Fruit fly (Drosophila melanogaster): ENCODE measurements around the gene CG42748.
A peak's percentile ranks its signal among the peaks of the same experiment; 100 is the strongest.

Gene CG42748

DNA sequence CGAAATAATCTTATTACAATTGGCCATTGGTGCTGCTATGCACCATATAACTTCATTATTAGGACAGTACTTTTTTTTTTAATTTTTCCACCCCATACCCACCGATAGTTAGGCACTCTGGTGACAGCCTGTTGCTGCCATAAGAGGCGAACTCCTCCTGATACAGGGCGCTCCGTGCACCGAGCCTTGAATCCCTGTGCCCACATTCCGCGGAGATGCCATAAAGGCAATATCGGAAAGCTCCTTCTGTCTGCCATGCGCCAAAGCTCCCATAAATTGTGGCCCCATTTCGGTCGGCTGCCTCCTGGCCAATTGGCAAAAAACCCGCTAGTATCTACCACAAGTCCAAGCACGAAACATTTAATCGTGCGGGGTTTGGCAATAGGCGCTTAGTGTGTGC lies 22.2 kb downstream of the CG42748 start:
- TF ChIP-seq CG10631 (GFP tag; optimal IDR thresholded peaks at IDR 0.05) (no peak), CG11762 (GFP tag; optimal IDR thresholded peaks at IDR 0.05; ENCODE audit: insufficient read depth) (no peak), esn (GFP tag; optimal IDR thresholded peaks at IDR 0.05) (no peak), CG3919 (GFP tag; optimal IDR thresholded peaks at IDR 0.05) (no peak), Lpt (GFP tag; optimal IDR thresholded peaks at IDR 0.05) (no peak), svp (GFP tag) (no peak), CG7368 (GFP tag; optimal IDR thresholded peaks at IDR 0.05) (no peak), CG8632 (GFP tag; optimal IDR thresholded peaks at IDR 0.05) (no peak), Hr4 (GFP tag; optimal IDR thresholded peaks at IDR 0.05) (no peak), CG9139 (GFP tag; optimal IDR thresholded peaks at IDR 0.05) (no peak), CG15336 (GFP tag; IDR thresholded peaks at IDR 0.05) (no peak), Smox (GFP tag; optimal IDR thresholded peaks at IDR 0.05) (no peak), CG32006 (GFP tag; optimal IDR thresholded peaks at IDR 0.05) (no peak), CG6808 (GFP tag; optimal IDR thresholded peaks at IDR 0.05) (no peak), Gug (GFP tag; IDR thresholded peaks at IDR 0.05) (no peak), fd59A (GFP tag; optimal IDR thresholded peaks at IDR 0.05) (no peak), Sox102F (GFP tag; optimal IDR thresholded peaks at IDR 0.05) (no peak)

dm6 chr2L:22159800-22160199 lies 28.8 kb downstream of the CG42748 start:
- no peak for TF ChIP-seq CG11294 (GFP tag; IDR thresholded peaks at IDR 0.05)

DNA sequence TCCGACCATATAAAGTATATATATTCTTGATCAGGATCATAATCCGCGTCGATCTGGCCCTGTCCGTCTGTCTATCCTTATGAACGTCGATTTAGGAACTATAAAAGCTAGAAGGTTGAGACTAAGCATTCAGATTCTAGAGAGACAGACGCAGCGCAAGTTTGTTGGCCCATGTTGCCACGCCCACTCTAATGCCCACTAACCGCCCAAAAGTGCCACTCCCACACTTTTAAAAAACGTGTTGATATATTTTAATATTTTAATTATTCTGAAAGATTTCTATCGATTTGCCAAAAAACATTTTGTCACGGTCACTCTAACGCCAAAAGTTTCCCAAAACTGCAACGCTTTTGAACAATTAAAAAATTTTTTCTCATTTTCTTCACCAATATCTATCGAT lies 32.3 kb downstream of the CG42748 start:
- TF ChIP-seq CG10669 (GFP tag; optimal IDR thresholded peaks at IDR 0.05): no peak
- TF ChIP-seq fkh (GFP tag; optimal IDR thresholded peaks at IDR 0.05): no peak
- TF ChIP-seq CG11294 (GFP tag; IDR thresholded peaks at IDR 0.05): no peak
- no peak for TF ChIP-seq Hr4 (GFP tag; optimal IDR thresholded peaks at IDR 0.05)
- no peak for TF ChIP-seq Blimp-1 (GFP tag; optimal IDR thresholded peaks at IDR 0.05)
- no peak for TF ChIP-seq CG16779 (tag; optimal IDR thresholded peaks at IDR 0.05)
- TF ChIP-seq dac (GFP tag; optimal IDR thresholded peaks at IDR 0.05): no peak
- no peak for TF ChIP-seq CG3919 (GFP tag; optimal IDR thresholded peaks at IDR 0.05)
- TF ChIP-seq CG32006 (GFP tag; optimal IDR thresholded peaks at IDR 0.05): no peak
- no peak for TF ChIP-seq CG8119 (GFP tag; IDR thresholded peaks at IDR 0.05)
- no peak for TF ChIP-seq CG31627 (GFP tag; optimal IDR thresholded peaks at IDR 0.05)
- no peak for TF ChIP-seq Met (GFP tag; optimal IDR thresholded peaks at IDR 0.05)
- no peak for TF ChIP-seq Gug (GFP tag; IDR thresholded peaks at IDR 0.05)
- no peak for TF ChIP-seq CG6276 (GFP tag; optimal IDR thresholded peaks at IDR 0.05)
- TF ChIP-seq CG15336 (GFP tag; IDR thresholded peaks at IDR 0.05): no peak
- no peak for TF ChIP-seq CG9139 (GFP tag; optimal IDR thresholded peaks at IDR 0.05)

DNA sequence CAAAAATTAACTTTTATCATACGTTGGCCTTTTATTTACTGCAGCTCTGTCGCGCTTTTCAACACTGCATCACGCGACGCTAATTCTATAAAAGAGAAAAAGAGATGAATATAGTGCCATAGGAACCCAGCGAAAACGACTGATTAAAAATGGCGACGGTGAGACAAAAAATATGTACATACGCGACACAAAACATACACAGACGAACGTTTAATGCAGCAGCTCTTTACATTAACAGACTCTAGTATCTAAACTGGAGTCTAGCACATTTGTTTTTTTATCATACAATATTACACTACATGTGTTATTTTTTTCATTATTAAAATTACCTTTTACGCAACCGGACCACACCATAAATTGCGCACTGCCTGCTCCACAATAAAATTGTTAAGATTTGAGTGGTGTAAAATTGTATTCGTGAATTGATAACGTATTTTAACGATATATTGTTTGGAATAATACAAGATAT lies 37.6 kb downstream of the CG42748 start:
- TF ChIP-seq Sox102F (GFP tag; optimal IDR thresholded peaks at IDR 0.05): peak; percentile 50
- no peak for TF ChIP-seq achi (GFP tag; optimal IDR thresholded peaks at IDR 0.05)
- TF ChIP-seq CG15336 (GFP tag; IDR thresholded peaks at IDR 0.05): no peak
- TF ChIP-seq esn (GFP tag; optimal IDR thresholded peaks at IDR 0.05): peak; percentile 49
- TF ChIP-seq eg (GFP tag; IDR thresholded peaks at IDR 0.05): no peak
- TF ChIP-seq Sox15 (GFP tag; optimal IDR thresholded peaks at IDR 0.05): no peak
- peak; percentile 12 for TF ChIP-seq Eip93F (GFP tag; optimal IDR thresholded peaks at IDR 0.05)
- TF ChIP-seq Eip75B (GFP tag; optimal IDR thresholded peaks at IDR 0.05): no peak
- peak; percentile 3 for TF ChIP-seq Hr4 (GFP tag; optimal IDR thresholded peaks at IDR 0.05)
- no peak for TF ChIP-seq CG4318 (GFP tag; optimal IDR thresholded peaks at IDR 0.05)
- no peak for TF ChIP-seq vri (GFP tag; optimal IDR thresholded peaks at IDR 0.05)
- TF ChIP-seq svp (GFP tag): no peak
- no peak for TF ChIP-seq Hr39 (GFP tag; optimal IDR thresholded peaks at IDR 0.05)
- no peak for TF ChIP-seq CG11294 (GFP tag; IDR thresholded peaks at IDR 0.05)
- no peak for TF ChIP-seq CG8119 (GFP tag; IDR thresholded peaks at IDR 0.05)
- peak; percentile 30 for TF ChIP-seq Met (GFP tag; optimal IDR thresholded peaks at IDR 0.05)
- no peak for TF ChIP-seq Lpt (GFP tag; optimal IDR thresholded peaks at IDR 0.05)
- peak; percentile 0 for TF ChIP-seq CG3032 (tag; optimal IDR thresholded peaks at IDR 0.05)
- peak; percentile 7 for TF ChIP-seq Blimp-1 (GFP tag; optimal IDR thresholded peaks at IDR 0.05)
- no peak for TF ChIP-seq CG8319 (GFP tag; optimal IDR thresholded peaks at IDR 0.05)
- peak; percentile 19 for TF ChIP-seq CG6792 (GFP tag; optimal IDR thresholded peaks at IDR 0.05)
- TF ChIP-seq fkh (GFP tag; optimal IDR thresholded peaks at IDR 0.05): no peak
- peak; percentile 40 for TF ChIP-seq topi (GFP tag; optimal IDR thresholded peaks at IDR 0.05)
- no peak for TF ChIP-seq CG31627 (GFP tag; optimal IDR thresholded peaks at IDR 0.05)
- TF ChIP-seq net (GFP tag; optimal IDR thresholded peaks at IDR 0.05): no peak
- no peak for TF ChIP-seq CG10631 (GFP tag; optimal IDR thresholded peaks at IDR 0.05)
- TF ChIP-seq CG32006 (GFP tag; optimal IDR thresholded peaks at IDR 0.05): no peak
- no peak for TF ChIP-seq CG6163 (GFP tag; IDR thresholded peaks at IDR 0.05)
- TF ChIP-seq Smox (GFP tag; optimal IDR thresholded peaks at IDR 0.05): peak; percentile 41
- no peak for TF ChIP-seq dsx (GFP tag; optimal IDR thresholded peaks at IDR 0.05; ENCODE audit: poor library complexity, severe bottlenecking)
- no peak for TF ChIP-seq CG6854 (GFP tag; optimal IDR thresholded peaks at IDR 0.05)
- no peak for TF ChIP-seq Ets96B (tag; optimal IDR thresholded peaks at IDR 0.05)
- TF ChIP-seq CG3919 (GFP tag; optimal IDR thresholded peaks at IDR 0.05): no peak
